Fruit fly (Drosophila melanogaster): Measurements from ENCODE around the gene eEF1gamma.

Gene eEF1gamma

DNA sequence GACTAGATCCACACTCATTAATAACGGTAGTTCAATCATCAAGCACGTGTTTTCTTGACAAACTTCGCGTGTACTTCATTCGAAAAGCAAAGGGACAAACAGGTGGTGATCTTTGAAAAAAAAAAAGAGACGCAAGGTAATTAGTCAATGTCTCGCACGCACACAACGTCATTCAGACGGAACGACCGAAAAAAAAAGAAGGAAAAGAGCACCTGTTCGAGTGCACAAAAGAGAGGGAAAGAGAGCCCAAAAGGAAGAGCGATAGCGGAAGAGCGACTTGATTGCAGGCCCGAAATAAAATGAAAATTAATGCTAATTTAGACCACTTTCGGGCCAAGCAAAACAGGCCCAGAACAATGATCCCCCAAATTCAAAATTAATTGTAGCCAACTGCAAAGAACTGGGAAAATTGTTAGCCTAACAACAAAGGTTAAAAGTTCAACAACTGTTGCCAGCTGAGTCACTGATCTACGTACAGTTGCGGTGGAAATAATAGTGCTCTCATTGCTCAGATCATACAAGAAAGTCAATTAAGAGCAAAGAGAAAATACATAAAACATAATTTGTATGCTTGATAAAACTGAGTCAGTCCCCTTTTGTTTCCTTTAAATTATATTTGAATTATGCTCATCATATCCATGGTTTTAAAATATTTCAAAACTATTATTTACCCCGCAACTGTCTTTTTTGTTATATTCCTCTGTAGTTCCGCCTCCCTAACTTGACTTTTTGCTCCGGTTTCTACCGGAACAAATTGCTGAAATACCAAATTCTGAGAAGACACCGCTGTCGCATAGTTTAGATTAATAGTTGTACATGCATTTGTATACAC lies 4.1 kb upstream of the eEF1gamma start (continued):
- TF ChIP-seq wdn (GFP tag; IDR thresholded peaks at IDR 0.05) (no peak), CG4404 (GFP tag; IDR thresholded peaks at IDR 0.05) (no peak), dysf (GFP tag; IDR thresholded peaks at IDR 0.05) (no peak), NK7.1 (GFP tag; optimal IDR thresholded peaks at IDR 0.05) (no peak), MESR4 (GFP tag; optimal IDR thresholded peaks at IDR 0.05) (no peak), ranshi (GFP tag; IDR thresholded peaks at IDR 0.05) (no peak), dmrt99B (tag; optimal IDR thresholded peaks at IDR 0.05) (peak; percentile 28), ro (GFP tag; IDR thresholded peaks at IDR 0.05) (no peak), CG32772 (GFP tag; IDR thresholded peaks at IDR 0.05) (no peak), inv (GFP tag; IDR thresholded peaks at IDR 0.05; ENCODE audit: partially characterized antibody) (no peak), Bgb (GFP tag; IDR thresholded peaks at IDR 0.05; ENCODE audit: partially characterized antibody) (no peak), prd (optimal IDR thresholded peaks at IDR 0.05) (no peak), prd (GFP tag; IDR thresholded peaks at IDR 0.05) (peak; percentile 38; the same call in 1 of the 3 replicates), HLHmδ (GFP tag; optimal IDR thresholded peaks at IDR 0.05) (no peak), ewg (GFP tag; optimal IDR thresholded peaks at IDR 0.05) (no peak), croc (GFP tag; conservative IDR thresholded peaks at IDR 0.05) (no peak), tio (GFP tag; optimal IDR thresholded peaks at IDR 0.05) (no peak), hb (GFP tag; IDR thresholded peaks at IDR 0.05; ENCODE audit: partially characterized antibody) (no peak), sens (GFP tag) (peak; percentile 78), ato (GFP tag; IDR thresholded peaks at IDR 0.05; ENCODE audit: partially characterized antibody) (no peak), gsb (GFP tag; IDR thresholded peaks at IDR 0.05) (no peak), sd (tag; optimal IDR thresholded peaks at IDR 0.05) (no peak), Sry-δ (GFP tag; optimal IDR thresholded peaks at IDR 0.05) (no peak), Optix (GFP tag; IDR thresholded peaks at IDR 0.05) (no peak), da (GFP tag; optimal IDR thresholded peaks at IDR 0.05) (no peak), Ets97D (GFP tag; optimal IDR thresholded peaks at IDR 0.05) (no peak), Oaz (GFP tag; IDR thresholded peaks at IDR 0.05) (no peak), Kr (GFP tag; optimal IDR thresholded peaks at IDR 0.05) (no peak), al (GFP tag; IDR thresholded peaks at IDR 0.05) (no peak), CG4617 (GFP tag; optimal IDR thresholded peaks at IDR 0.05; ENCODE audit: borderline replicate concordance) (no peak), br (optimal IDR thresholded peaks at IDR 0.05) (no peak), Rfx (GFP tag; IDR thresholded peaks at IDR 0.05) (no peak), CG10267 (tag; optimal IDR thresholded peaks at IDR 0.05) (no peak), gem (tag; optimal IDR thresholded peaks at IDR 0.05) (peak; percentile 55), CG2678 (tag; optimal IDR thresholded peaks at IDR 0.05) (peak; percentile 27), Meics (GFP tag; optimal IDR thresholded peaks at IDR 0.05) (peak; percentile 12), CG1233 (GFP tag; optimal IDR thresholded peaks at IDR 0.05) (no peak), sim (GFP tag; IDR thresholded peaks at IDR 0.05) (no peak), Doc3 (GFP tag; IDR thresholded peaks at IDR 0.05; ENCODE audit: partially characterized antibody) (no peak), stc (GFP tag; IDR thresholded peaks at IDR 0.05) (0 out of 2 replicates have a peak, but pooled peaks have one; percentile 18), CG18476 (GFP tag; optimal IDR thresholded peaks at IDR 0.05) (no peak), nom (GFP tag; optimal IDR thresholded peaks at IDR 0.05) (no peak), Deaf1 (tag; optimal IDR thresholded peaks at IDR 0.05) (no peak), CG10654 (GFP tag; optimal IDR thresholded peaks at IDR 0.05) (no peak), nau (GFP tag; optimal IDR thresholded peaks at IDR 0.05) (no peak), sna (GFP tag; IDR thresholded peaks at IDR 0.05; ENCODE audit: partially characterized antibody) (no peak), row (GFP tag; IDR thresholded peaks at IDR 0.05) (peak; percentile 40; the same call in 2 of the 3 replicates), unpg (GFP tag; optimal IDR thresholded peaks at IDR 0.05) (peak; percentile 28), Hsf (GFP tag; optimal IDR thresholded peaks at IDR 0.05) (peak; percentile 19), az2 (GFP tag; optimal IDR thresholded peaks at IDR 0.05) (no peak)

Data from whole organism, embryonic.